Fruit fly (Drosophila melanogaster): ENCODE data around the gene SecS.
A peak's percentile ranks its signal among the peaks of the same experiment; 100 is the strongest.

The SecS gene

DNA sequence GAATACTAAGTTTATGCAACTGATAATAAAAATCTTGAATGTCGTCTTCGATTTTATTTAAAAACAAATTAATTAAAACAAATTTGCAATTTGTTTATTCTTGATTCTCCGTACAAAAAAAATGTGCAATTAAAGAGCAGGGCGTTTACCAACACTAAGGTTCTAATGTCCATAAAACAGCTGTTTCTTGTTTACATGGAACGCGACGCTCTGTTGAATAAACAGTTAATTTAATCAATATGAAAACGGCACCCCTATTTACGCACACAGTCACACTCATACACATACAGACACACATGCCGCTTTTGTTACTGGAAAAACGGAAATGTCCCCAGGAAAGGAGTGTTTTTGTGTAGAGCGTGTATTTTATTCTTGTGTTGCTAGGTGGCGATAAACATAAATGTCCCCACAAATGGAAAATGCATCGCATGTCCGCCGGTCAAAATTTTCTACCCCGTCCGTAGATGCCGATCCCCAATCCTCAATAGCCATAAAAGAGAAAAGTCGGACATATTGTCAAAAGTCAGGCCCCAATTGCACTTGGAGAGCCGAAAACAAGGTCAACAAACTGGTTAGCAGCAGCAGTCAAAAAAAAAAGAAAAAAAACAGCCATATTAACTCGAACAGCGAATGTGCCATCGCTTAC is 21.9 kb downstream of the SecS start (continued):
- TF ChIP-seq vri (GFP tag; optimal IDR thresholded peaks at IDR 0.05), result peak; percentile 67
- no peak for TF ChIP-seq Ets96B (tag; optimal IDR thresholded peaks at IDR 0.05)
- TF ChIP-seq eg (GFP tag; IDR thresholded peaks at IDR 0.05), result no peak
- TF ChIP-seq CG8319 (GFP tag; optimal IDR thresholded peaks at IDR 0.05), result no peak
- no peak for TF ChIP-seq CG11902 (GFP tag; optimal IDR thresholded peaks at IDR 0.05)
- TF ChIP-seq Sox102F (GFP tag; optimal IDR thresholded peaks at IDR 0.05), result peak; percentile 35
- no peak for TF ChIP-seq Blimp-1 (GFP tag; optimal IDR thresholded peaks at IDR 0.05)
- TF ChIP-seq Smox (GFP tag; optimal IDR thresholded peaks at IDR 0.05), result no peak
- TF ChIP-seq CG6854 (GFP tag; optimal IDR thresholded peaks at IDR 0.05), result no peak
- TF ChIP-seq Ets21C (GFP tag; optimal IDR thresholded peaks at IDR 0.05), result no peak

DNA sequence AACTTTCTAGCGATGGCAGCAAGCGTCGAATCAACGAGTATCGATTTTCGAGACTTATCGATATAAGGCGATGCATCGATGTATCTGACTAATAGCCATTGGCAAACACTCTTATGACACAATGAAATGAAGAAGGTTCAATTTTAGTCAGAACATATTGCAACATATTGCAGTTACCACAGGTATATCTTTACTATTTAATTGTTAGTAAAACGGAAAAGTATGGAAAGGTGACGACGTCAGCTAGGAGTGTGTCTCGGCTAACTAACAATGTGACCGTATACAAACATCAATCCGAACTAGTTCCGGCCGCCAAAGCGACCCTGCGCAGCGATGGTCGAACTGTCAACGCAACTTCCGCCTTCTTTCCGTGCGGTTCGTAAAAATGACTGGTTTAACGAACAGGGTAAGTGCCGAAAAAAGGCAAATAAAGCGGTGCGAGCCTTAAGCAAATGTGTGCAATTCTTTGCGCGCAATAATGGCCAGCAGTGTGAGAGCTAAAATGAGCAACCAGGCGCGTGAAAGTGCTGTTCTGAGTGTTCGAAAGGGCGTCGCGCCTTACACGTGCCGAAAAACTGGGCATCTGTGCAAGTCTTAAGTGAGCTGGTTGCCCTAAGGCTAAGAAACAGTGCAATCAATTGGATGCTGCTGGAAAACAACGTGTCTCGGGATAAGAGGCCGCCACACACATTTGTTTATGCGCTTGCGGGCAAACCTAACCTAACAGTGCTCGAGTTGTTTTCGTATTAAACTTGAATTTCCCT is 23.1 kb downstream of the SecS start, which contains the start of the genes Dph4, Spec2 and RpL13A:
Dph4 (minus strand) TSS at position 11 of the 764 bp plus-strand sequence.
Spec2 (minus strand) TSS at position 11 of the 764 bp plus-strand sequence.
RpL13A (plus strand) TSS at position 360 of the 764 bp plus-strand sequence.
- TF ChIP-seq Eip93F (GFP tag; optimal IDR thresholded peaks at IDR 0.05) (peak; percentile 8), Hr38 (GFP tag; optimal IDR thresholded peaks at IDR 0.05) (no peak), Met (GFP tag; optimal IDR thresholded peaks at IDR 0.05) (peak; percentile 89), CG6276 (GFP tag; optimal IDR thresholded peaks at IDR 0.05) (no peak), CG6792 (GFP tag; optimal IDR thresholded peaks at IDR 0.05) (peak; percentile 72), CG16779 (tag; optimal IDR thresholded peaks at IDR 0.05) (peak; percentile 67), vri (GFP tag; optimal IDR thresholded peaks at IDR 0.05) (no peak), Blimp-1 (GFP tag; optimal IDR thresholded peaks at IDR 0.05) (peak; percentile 72), CG32006 (GFP tag; optimal IDR thresholded peaks at IDR 0.05) (no peak), topi (GFP tag; optimal IDR thresholded peaks at IDR 0.05) (peak; percentile 79), CG11762 (GFP tag; optimal IDR thresholded peaks at IDR 0.05; ENCODE audit: insufficient read depth) (peak; percentile 67), CG6808 (GFP tag; optimal IDR thresholded peaks at IDR 0.05) (peak; percentile 83), Hr39 (GFP tag; optimal IDR thresholded peaks at IDR 0.05) (no peak), acj6 (GFP tag; optimal IDR thresholded peaks at IDR 0.05) (peak; percentile 83), CG8319 (GFP tag; optimal IDR thresholded peaks at IDR 0.05) (peak; percentile 73), CG1621 (tag; optimal IDR thresholded peaks at IDR 0.05) (peak; percentile 83), pdm3 (GFP tag; optimal IDR thresholded peaks at IDR 0.05) (no peak), CG11902 (GFP tag; optimal IDR thresholded peaks at IDR 0.05) (peak; percentile 48), lz (GFP tag; optimal IDR thresholded peaks at IDR 0.05) (peak; percentile 91), spab (GFP tag; optimal IDR thresholded peaks at IDR 0.05) (no peak), Eip75B (GFP tag; optimal IDR thresholded peaks at IDR 0.05) (no peak), Ets96B (tag; optimal IDR thresholded peaks at IDR 0.05) (peak; percentile 49), Ets21C (GFP tag; optimal IDR thresholded peaks at IDR 0.05) (no peak), CG3919 (GFP tag; optimal IDR thresholded peaks at IDR 0.05) (peak; percentile 94), Sox102F (GFP tag; optimal IDR thresholded peaks at IDR 0.05) (peak; percentile 89), Hr4 (GFP tag; optimal IDR thresholded peaks at IDR 0.05) (no peak), CG6163 (GFP tag; IDR thresholded peaks at IDR 0.05) (no peak), CG3032 (tag; optimal IDR thresholded peaks at IDR 0.05) (peak; percentile 75), CG8632 (GFP tag; optimal IDR thresholded peaks at IDR 0.05) (peak; percentile 60), fd85E (GFP tag; optimal IDR thresholded peaks at IDR 0.05) (no peak), CG9139 (GFP tag; optimal IDR thresholded peaks at IDR 0.05) (no peak), ss (GFP tag; optimal IDR thresholded peaks at IDR 0.05) (peak; percentile 54 to 90), dac (GFP tag; optimal IDR thresholded peaks at IDR 0.05) (no peak), CG11294 (GFP tag; IDR thresholded peaks at IDR 0.05) (no peak), svp (GFP tag) (peak; percentile 86), fkh (GFP tag; optimal IDR thresholded peaks at IDR 0.05) (peak; percentile 82), net (GFP tag; optimal IDR thresholded peaks at IDR 0.05) (peak; percentile 93), CG15336 (GFP tag; IDR thresholded peaks at IDR 0.05) (no peak), salr (GFP tag; optimal IDR thresholded peaks at IDR 0.05) (peak in 1 of 2 experiments; percentile 91), cyc (GFP tag; optimal IDR thresholded peaks at IDR 0.05) (peak; percentile 83), CG6854 (GFP tag; optimal IDR thresholded peaks at IDR 0.05) (peak; percentile 95), Sox15 (GFP tag; optimal IDR thresholded peaks at IDR 0.05) (peak; percentile 23), esn (GFP tag; optimal IDR thresholded peaks at IDR 0.05) (peak; percentile 92), CG10669 (GFP tag; optimal IDR thresholded peaks at IDR 0.05) (no peak)

All from whole organism, prepupa.